Worm (Caenorhabditis elegans) whole organism, L1 larva: ENCODE measurements around the gene sre-15.

ENCODE experiments used
- alr-1 ChIP-seq: fragments of 200-800 bp; sonication (Bioruptor generic); optimal IDR thresholded peaks from 2 replicates; lab custom pipeline; 2018; ENCODE audit warnings: borderline replicate concordance, mild to moderate bottlenecking, missing genetic modification characterization, missing compliant biosample characterization
- ama-1 ChIP-seq: fragments of 150-350 bp; optimal IDR thresholded peaks from 2 replicates; lab custom pipeline; 2014
- egl-27 ChIP-seq, 2 experiments: fragments of 150-350 bp in 1 of 2; sonication (generic microtip); optimal IDR thresholded peaks; 3 replicates each; lab custom pipeline; 2017 to 2018; ENCODE audit warnings: missing biosample characterization in 2 of 2, missing genetic modification characterization in 2 of 2, missing genetic modification reagents in 2 of 2
- fos-1 ChIP-seq: fragments of 150-350 bp; optimal IDR thresholded peaks from 2 replicates; lab custom pipeline; 2014; ENCODE audit warnings: missing biosample characterization, missing genetic modification characterization
- lin-13 ChIP-seq: fragments of 150-350 bp; optimal IDR thresholded peaks from 2 replicates; lab custom pipeline; 2014; ENCODE audit warnings: missing biosample characterization, missing genetic modification reagents, missing genetic modification characterization
- lin-39 ChIP-seq: fragments of 150-350 bp; optimal IDR thresholded peaks from 2 replicates; lab custom pipeline; 2014; ENCODE audit warnings: missing biosample characterization, missing genetic modification reagents, missing genetic modification characterization
- nhr-237 ChIP-seq: fragments of 150-350 bp; optimal IDR thresholded peaks from 2 replicates; lab custom pipeline; 2014; ENCODE audit warnings: missing biosample characterization, missing genetic modification characterization
- nhr-76 ChIP-seq: sonication (generic microtip); optimal IDR thresholded peaks from 2 replicates; lab custom pipeline; 2017; ENCODE audit warnings: missing biosample characterization, missing genetic modification characterization
- nhr-84 ChIP-seq: sonication (generic microtip); optimal IDR thresholded peaks from 2 replicates; lab custom pipeline; 2017; ENCODE audit warnings: missing biosample characterization, missing genetic modification characterization
- pax-3 ChIP-seq: fragments of 200-800 bp; sonication (Bioruptor generic); optimal IDR thresholded peaks from 2 replicates; lab custom pipeline; 2018; ENCODE audit warnings: mild to moderate bottlenecking, missing genetic modification characterization, moderate library complexity, missing compliant biosample characterization
- snu-23 ChIP-seq: sonication (generic microtip); optimal IDR thresholded peaks from 2 replicates; lab custom pipeline; 2016; ENCODE audit warnings: missing genetic modification characterization, missing compliant biosample characterization
- ztf-11 ChIP-seq, 2 experiments: sonication (generic microtip); optimal IDR thresholded peaks; 2 replicates each; lab custom pipeline; 2016 to 2017; ENCODE audit warnings: missing genetic modification characterization in 2 of 2, missing biosample characterization in 1 of 2, missing compliant biosample characterization in 1 of 2

ce11 chrIV:12192104-12192763 lies 52.4 kb downstream of the sre-15 start:
- TF ChIP-seq pax-3 (tag; lab: Kevin White, UChicago) (no peak), lin-13 (no peak), ztf-11 (tag; optimal IDR thresholded peaks at IDR 0.05; lab: Kevin White, UChicago) (no peak), fos-1 (tag; lab: Kevin White, UChicago) (no peak), ama-1 (no peak), snu-23 (GFP tag; lab: Kevin White, UChicago) (no peak), lin-39 (tag; lab: Kevin White, UChicago) (no peak), nhr-237 (tag; lab: Kevin White, UChicago) (no peak), nhr-76 (tag; lab: Kevin White, UChicago) (no peak), alr-1 (no peak), egl-27 (tag; optimal IDR thresholded peaks at IDR 0.05; lab: Kevin White, UChicago) (no peak), nhr-84 (no peak)
